Worm (Caenorhabditis elegans) whole organism, midembryonic: ENCODE measurements around the gene C13B4.1.
A peak's percentile ranks its signal among the peaks of the same experiment; 100 is the strongest.

ENCODE experiments used
- T22C8.4 ChIP-seq: fragments of 200-800 bp; sonication (Bioruptor generic); IDR thresholded peaks from 2 replicates; pipeline ENCODE4 v1.3.6; 2022; ENCODE audit warnings: missing genetic modification characterization, missing compliant biosample characterization
- cog-1 ChIP-seq: sonication (generic microtip); optimal IDR thresholded peaks from 2 replicates; lab custom pipeline; 2016; ENCODE audit warnings: missing genetic modification characterization, missing compliant biosample characterization
- flt-1 ChIP-seq: fragments of 200-800 bp; sonication (Bioruptor generic); IDR thresholded peaks from 2 replicates; pipeline ENCODE4 v1.3.6; 2022; ENCODE audit warnings: missing genetic modification characterization, missing compliant biosample characterization
- klf-2 ChIP-seq: fragments of 200-800 bp; sonication (Bioruptor generic); conservative IDR thresholded peaks from 2 replicates; pipeline ENCODE4 v1.3.6; 2022; ENCODE audit warnings: missing genetic modification reagents, missing genetic modification characterization, missing compliant biosample characterization
- med-1 ChIP-seq: sonication (generic microtip); optimal IDR thresholded peaks from 2 replicates; lab custom pipeline; 2017; ENCODE audit warnings: missing genetic modification characterization, mild to moderate bottlenecking, missing compliant biosample characterization, antibody characterized with exemption, missing genetic modification reagents; ENCODE audit not compliant: insufficient read depth
- ref-1 ChIP-seq: fragments of 200-800 bp; sonication (Bioruptor generic); conservative IDR thresholded peaks from 2 replicates; pipeline ENCODE4 v1.3.6; 2022; ENCODE audit warnings: missing genetic modification reagents, missing genetic modification characterization, missing compliant biosample characterization
- tab-1 ChIP-seq: fragments of 200-800 bp; sonication (Bioruptor generic); IDR thresholded peaks from 2 replicates; pipeline ENCODE4 v1.3.6; 2022; ENCODE audit warnings: missing genetic modification characterization, missing compliant biosample characterization
- ztf-23 ChIP-seq: fragments of 200-800 bp; sonication (Bioruptor generic); IDR thresholded peaks from 2 replicates; pipeline ENCODE4 v1.3.6; 2022; ENCODE audit warnings: missing genetic modification reagents, missing genetic modification characterization, missing compliant biosample characterization
- ztf-29 ChIP-seq: fragments of 200-800 bp; sonication (Bioruptor generic); IDR thresholded peaks from 2 replicates; pipeline ENCODE4 v1.3.6; 2022; ENCODE audit warnings: missing genetic modification reagents, missing genetic modification characterization, missing compliant biosample characterization

Gene C13B4.1

ce11 chrII:14455332-14455731 lies 24.1 kb downstream of the C13B4.1 start, which contains the start of gene dmsr-6:
Gene dmsr-6 (plus strand): TSS chrII:14455632.
- TF ChIP-seq cog-1 (no peak), ztf-29 (no peak), med-1 (GFP tag; lab: Kevin White, UChicago) (no peak), T22C8.4 (GFP tag; lab: Robert Waterston, UW) (no peak), klf-2 (no peak), tab-1 (GFP tag; lab: Robert Waterston, UW) (no peak), flt-1 (GFP tag; lab: Robert Waterston, UW) (no peak), ref-1 (GFP tag; lab: Robert Waterston, UW) (no peak), ztf-23 (no peak)

ce11 chrII:14451934-14452333 lies 27.5 kb downstream of the C13B4.1 start:
- no peak for TF ChIP-seq flt-1 (GFP tag; lab: Robert Waterston, UW)
- no peak for TF ChIP-seq ztf-23
- no peak for TF ChIP-seq ref-1 (GFP tag; lab: Robert Waterston, UW)
- TF ChIP-seq T22C8.4 (GFP tag; lab: Robert Waterston, UW): no peak
- no peak for TF ChIP-seq cog-1

- no peak for TF ChIP-seq klf-2
- TF ChIP-seq ztf-29: no peak
- no peak for TF ChIP-seq tab-1 (GFP tag; lab: Robert Waterston, UW)
- peak; percentile 48 for TF ChIP-seq cog-1
- TF ChIP-seq ref-1 (GFP tag; lab: Robert Waterston, UW): no peak
- TF ChIP-seq ztf-23: 0 out of 2 replicates have a peak, but pooled peaks have one; percentile 49
- no peak for TF ChIP-seq med-1 (GFP tag; lab: Kevin White, UChicago)
- no peak for TF ChIP-seq flt-1 (GFP tag; lab: Robert Waterston, UW)
- no peak for TF ChIP-seq T22C8.4 (GFP tag; lab: Robert Waterston, UW)
Observed at ce11 chrII:14441144-14441543, 38.3 kb downstream of the C13B4.1 start, which contains the start of gene smg-8. Gene smg-8 (plus strand): TSS chrII:14441409.

- TF ChIP-seq ztf-23 (no peak), flt-1 (GFP tag; lab: Robert Waterston, UW) (0 out of 2 replicates have a peak, but pooled peaks have one; percentile 30), ztf-29 (no peak), med-1 (GFP tag; lab: Kevin White, UChicago) (no peak), cog-1 (peak; percentile 46)
Observed at ce11 chrII:14437922-14438458, 41.4 kb downstream of the C13B4.1 start, which contains the start of gene K04B12.2. Gene K04B12.2 (minus strand): TSS chrII:14437972.

ce11 chrII:14437116-14437515 lies 42.3 kb downstream of the C13B4.1 start:
- no peak for TF ChIP-seq klf-2
- no peak for TF ChIP-seq cog-1
- no peak for TF ChIP-seq T22C8.4 (GFP tag; lab: Robert Waterston, UW)
- no peak for TF ChIP-seq ref-1 (GFP tag; lab: Robert Waterston, UW)
- no peak for TF ChIP-seq ztf-29
- TF ChIP-seq ztf-23: no peak
- no peak for TF ChIP-seq tab-1 (GFP tag; lab: Robert Waterston, UW)
- TF ChIP-seq flt-1 (GFP tag; lab: Robert Waterston, UW): no peak
- TF ChIP-seq med-1 (GFP tag; lab: Kevin White, UChicago): no peak

ce11 chrII:14433712-14434352 lies 45.6 kb downstream of the C13B4.1 start:
- TF ChIP-seq T22C8.4 (GFP tag; lab: Robert Waterston, UW) (no peak), ztf-23 (no peak), flt-1 (GFP tag; lab: Robert Waterston, UW) (no peak), ztf-29 (0 out of 2 replicates have a peak, but pooled peaks have one; percentile 5), tab-1 (GFP tag; lab: Robert Waterston, UW) (no peak)

- TF ChIP-seq med-1 (GFP tag; lab: Kevin White, UChicago) (no peak), ref-1 (GFP tag; lab: Robert Waterston, UW) (no peak), flt-1 (GFP tag; lab: Robert Waterston, UW) (no peak), ztf-23 (no peak), ztf-29 (no peak), T22C8.4 (GFP tag; lab: Robert Waterston, UW) (no peak), cog-1 (no peak), tab-1 (GFP tag; lab: Robert Waterston, UW) (no peak), klf-2 (no peak)
Observed at ce11 chrII:14432100-14432499, 47.3 kb downstream of the C13B4.1 start.

ce11 chrII:14428834-14429233 lies 50.6 kb downstream of the C13B4.1 start:
- TF ChIP-seq med-1 (GFP tag; lab: Kevin White, UChicago): no peak
- no peak for TF ChIP-seq flt-1 (GFP tag; lab: Robert Waterston, UW)
- TF ChIP-seq T22C8.4 (GFP tag; lab: Robert Waterston, UW): no peak
- TF ChIP-seq klf-2: no peak
- no peak for TF ChIP-seq tab-1 (GFP tag; lab: Robert Waterston, UW)
- no peak for TF ChIP-seq cog-1
- TF ChIP-seq ztf-29: no peak
- TF ChIP-seq ztf-23: no peak
- TF ChIP-seq ref-1 (GFP tag; lab: Robert Waterston, UW): no peak

- TF ChIP-seq cog-1 (no peak), ref-1 (GFP tag; lab: Robert Waterston, UW) (no peak), med-1 (GFP tag; lab: Kevin White, UChicago) (no peak), ztf-23 (no peak), flt-1 (GFP tag; lab: Robert Waterston, UW) (no peak), tab-1 (GFP tag; lab: Robert Waterston, UW) (no peak), T22C8.4 (GFP tag; lab: Robert Waterston, UW) (no peak), klf-2 (no peak), ztf-29 (no peak)
Observed at ce11 chrII:14427714-14428113, 51.7 kb downstream of the C13B4.1 start.

- TF ChIP-seq ref-1 (GFP tag; lab: Robert Waterston, UW) (no peak), cog-1 (no peak), klf-2 (no peak), T22C8.4 (GFP tag; lab: Robert Waterston, UW) (no peak), med-1 (GFP tag; lab: Kevin White, UChicago) (no peak), ztf-23 (no peak), ztf-29 (no peak), tab-1 (GFP tag; lab: Robert Waterston, UW) (no peak), flt-1 (GFP tag; lab: Robert Waterston, UW) (no peak)
Observed at ce11 chrII:14424791-14425190, 54.6 kb downstream of the C13B4.1 start, which contains the start of gene plx-2. Gene plx-2 (minus strand): TSS chrII:14424891.
